Worm (Caenorhabditis elegans) whole organism, early embryonic: ENCODE measurements around the gene nstp-9.

Experiments used
- B0310.2 ChIP-seq: sonication (generic microtip); optimal IDR thresholded peaks from 2 replicates; lab custom pipeline; 2016; ENCODE audit warnings: mild to moderate bottlenecking, missing genetic modification characterization, missing compliant biosample characterization
- F13C5.2 ChIP-seq: sonication (generic microtip); optimal IDR thresholded peaks from 2 replicates; lab custom pipeline; 2017; ENCODE audit warnings: mild to moderate bottlenecking, missing genetic modification characterization, inconsistent platforms, missing compliant biosample characterization
- aly-1 ChIP-seq: sonication (generic microtip); optimal IDR thresholded peaks from 2 replicates; lab custom pipeline; 2016; ENCODE audit warnings: missing genetic modification characterization, missing compliant biosample characterization
- ama-1 ChIP-seq: fragments of 150-350 bp; optimal IDR thresholded peaks from 2 replicates; lab custom pipeline; 2014
- ceh-13 ChIP-seq: fragments of 200-800 bp; sonication (Bioruptor generic); optimal IDR thresholded peaks from 2 replicates; lab custom pipeline; 2018; ENCODE audit warnings: mild to moderate bottlenecking, missing genetic modification characterization, missing compliant biosample characterization
- ceh-36 ChIP-seq: sonication (generic microtip); optimal IDR thresholded peaks from 2 replicates; lab custom pipeline; 2016; ENCODE audit warnings: missing genetic modification characterization, inconsistent platforms, missing compliant biosample characterization
- ets-7 ChIP-seq: sonication (generic microtip); optimal IDR thresholded peaks from 2 replicates; lab custom pipeline; 2016; ENCODE audit warnings: missing genotype, missing genetic modification characterization, missing compliant biosample characterization
- flt-1 ChIP-seq: fragments of 200-800 bp; sonication (Bioruptor generic); IDR thresholded peaks from 2 replicates; pipeline ENCODE4 v1.3.6; 2022; ENCODE audit warnings: missing genetic modification characterization, missing compliant biosample characterization
- hmg-4 ChIP-seq: fragments of 200-800 bp; sonication (Bioruptor generic); optimal IDR thresholded peaks from 2 replicates; lab custom pipeline; 2018; ENCODE audit warnings: mild to moderate bottlenecking, missing genetic modification characterization, missing compliant biosample characterization
- hnd-1 ChIP-seq: sonication (generic microtip); optimal IDR thresholded peaks from 2 replicates; lab custom pipeline; 2016; ENCODE audit warnings: missing genetic modification characterization, missing compliant biosample characterization
- pes-1 ChIP-seq: fragments of 200-800 bp; sonication (Bioruptor generic); IDR thresholded peaks from 2 replicates; pipeline ENCODE4 v1.3.6; 2022; ENCODE audit warnings: missing genetic modification reagents, missing genetic modification characterization, missing compliant biosample characterization
- scrt-1 ChIP-seq: fragments of 200-800 bp; sonication (Bioruptor generic); IDR thresholded peaks from 2 replicates; pipeline ENCODE4 v1.3.6; 2022; ENCODE audit warnings: missing genetic modification characterization, missing compliant biosample characterization
- sea-1 ChIP-seq: fragments of 200-800 bp; sonication (Bioruptor generic); conservative IDR thresholded peaks from 2 replicates; pipeline ENCODE4 v1.3.6; 2022; ENCODE audit warnings: missing genetic modification characterization, missing compliant biosample characterization
- tbx-37 ChIP-seq: fragments of 200-800 bp; sonication (Bioruptor generic); conservative IDR thresholded peaks from 2 replicates; pipeline ENCODE4 v1.3.6; 2022; ENCODE audit warnings: missing genetic modification reagents, missing genetic modification characterization, missing compliant biosample characterization

- TF ChIP-seq hmg-4 (GFP tag; lab: Kevin White, UChicago) (no peak), B0310.2 (tag; lab: Kevin White, UChicago) (no peak), ama-1 (lab: Kevin White, UChicago) (no peak), aly-1 (tag; lab: Kevin White, UChicago) (no peak), flt-1 (GFP tag; lab: Robert Waterston, UW) (no peak), F13C5.2 (tag; lab: Kevin White, UChicago) (no peak), tbx-37 (no peak), hnd-1 (tag; lab: Kevin White, UChicago) (no peak), sea-1 (GFP tag; lab: Robert Waterston, UW) (no peak), ceh-36 (tag; lab: Kevin White, UChicago) (no peak), pes-1 (GFP tag; lab: Robert Waterston, UW) (no peak), ets-7 (tag; lab: Kevin White, UChicago) (no peak), ceh-13 (no peak), scrt-1 (GFP tag; lab: Robert Waterston, UW) (no peak)
Observed at ce11 chrX:10965508-10965907, 46.0 kb upstream of the nstp-9 start.
